Worm (Caenorhabditis elegans) whole organism, midembryonic: Measurements from ENCODE around the gene srg-34.

Experiments
- T22C8.4 ChIP-seq: fragments of 200-800 bp; sonication (Bioruptor generic); IDR thresholded peaks from 2 replicates; pipeline ENCODE4 v1.3.6; 2022; ENCODE audit warnings: missing genetic modification characterization, missing compliant biosample characterization
- cog-1 ChIP-seq: sonication (generic microtip); optimal IDR thresholded peaks from 2 replicates; lab custom pipeline; 2016; ENCODE audit warnings: missing genetic modification characterization, missing compliant biosample characterization
- flt-1 ChIP-seq: fragments of 200-800 bp; sonication (Bioruptor generic); IDR thresholded peaks from 2 replicates; pipeline ENCODE4 v1.3.6; 2022; ENCODE audit warnings: missing genetic modification characterization, missing compliant biosample characterization
- klf-2 ChIP-seq: fragments of 200-800 bp; sonication (Bioruptor generic); conservative IDR thresholded peaks from 2 replicates; pipeline ENCODE4 v1.3.6; 2022; ENCODE audit warnings: missing genetic modification reagents, missing genetic modification characterization, missing compliant biosample characterization
- med-1 ChIP-seq: sonication (generic microtip); optimal IDR thresholded peaks from 2 replicates; lab custom pipeline; 2017; ENCODE audit warnings: missing genetic modification characterization, mild to moderate bottlenecking, missing compliant biosample characterization, antibody characterized with exemption, missing genetic modification reagents; ENCODE audit not compliant: insufficient read depth
- ref-1 ChIP-seq: fragments of 200-800 bp; sonication (Bioruptor generic); conservative IDR thresholded peaks from 2 replicates; pipeline ENCODE4 v1.3.6; 2022; ENCODE audit warnings: missing genetic modification reagents, missing genetic modification characterization, missing compliant biosample characterization
- tab-1 ChIP-seq: fragments of 200-800 bp; sonication (Bioruptor generic); IDR thresholded peaks from 2 replicates; pipeline ENCODE4 v1.3.6; 2022; ENCODE audit warnings: missing genetic modification characterization, missing compliant biosample characterization
- ztf-23 ChIP-seq: fragments of 200-800 bp; sonication (Bioruptor generic); IDR thresholded peaks from 2 replicates; pipeline ENCODE4 v1.3.6; 2022; ENCODE audit warnings: missing genetic modification reagents, missing genetic modification characterization, missing compliant biosample characterization
- ztf-29 ChIP-seq: fragments of 200-800 bp; sonication (Bioruptor generic); IDR thresholded peaks from 2 replicates; pipeline ENCODE4 v1.3.6; 2022; ENCODE audit warnings: missing genetic modification reagents, missing genetic modification characterization, missing compliant biosample characterization

Gene srg-34

ce11 chrV:18582358-18582757 lies 17.7 kb upstream of the srg-34 start, which contains the start of gene txt-14:
txt-14 (plus strand) TSS chrV:18582658.
- TF ChIP-seq ztf-23 (GFP tag; lab: Robert Waterston, UW) (no peak), flt-1 (GFP tag; lab: Robert Waterston, UW) (no peak), klf-2 (no peak), T22C8.4 (GFP tag; lab: Robert Waterston, UW) (no peak), tab-1 (no peak)

ce11 chrV:18581393-18582113 lies 16.9 kb upstream of the srg-34 start:
- TF ChIP-seq tab-1 (no peak), cog-1 (tag; lab: Kevin White, UChicago) (no peak), ztf-29 (GFP tag; lab: Robert Waterston, UW) (no peak), klf-2 (no peak), med-1 (GFP tag; lab: Kevin White, UChicago) (no peak), flt-1 (GFP tag; lab: Robert Waterston, UW) (no peak), T22C8.4 (GFP tag; lab: Robert Waterston, UW) (no peak), ztf-23 (GFP tag; lab: Robert Waterston, UW) (no peak), ref-1 (GFP tag; lab: Robert Waterston, UW) (no peak; the same call in 1 of the 2 replicates)

- no peak for TF ChIP-seq flt-1 (GFP tag; lab: Robert Waterston, UW)
- TF ChIP-seq T22C8.4 (GFP tag; lab: Robert Waterston, UW), result no peak
- TF ChIP-seq tab-1, result no peak
- no peak for TF ChIP-seq cog-1 (tag; lab: Kevin White, UChicago)
- no peak for TF ChIP-seq ref-1 (GFP tag; lab: Robert Waterston, UW)
- TF ChIP-seq med-1 (GFP tag; lab: Kevin White, UChicago), result no peak
- no peak for TF ChIP-seq klf-2
- no peak for TF ChIP-seq ztf-29 (GFP tag; lab: Robert Waterston, UW)
- no peak for TF ChIP-seq ztf-23 (GFP tag; lab: Robert Waterston, UW)
These were observed 15.0 kb upstream of the srg-34 start, which contains the start of gene Y51A2D.13 for ce11 chrV:18579684-18580083. Y51A2D.13 (minus strand) TSS chrV:18579784.

- TF ChIP-seq med-1 (GFP tag; lab: Kevin White, UChicago) (no peak), cog-1 (tag; lab: Kevin White, UChicago) (no peak)
These were observed 13.6 kb upstream of the srg-34 start for ce11 chrV:18578306-18578705.

ce11 chrV:18577458-18578078 lies 12.9 kb upstream of the srg-34 start:
- TF ChIP-seq ref-1 (GFP tag; lab: Robert Waterston, UW) (no peak), ztf-29 (GFP tag; lab: Robert Waterston, UW) (no peak), tab-1 (no peak), cog-1 (tag; lab: Kevin White, UChicago) (no peak), ztf-23 (GFP tag; lab: Robert Waterston, UW) (no peak), T22C8.4 (GFP tag; lab: Robert Waterston, UW) (no peak), klf-2 (no peak), flt-1 (GFP tag; lab: Robert Waterston, UW) (no peak), med-1 (GFP tag; lab: Kevin White, UChicago) (no peak)

ce11 chrV:18576128-18576527 lies 11.4 kb upstream of the srg-34 start:
- TF ChIP-seq klf-2 (no peak), ztf-29 (GFP tag; lab: Robert Waterston, UW) (no peak), ref-1 (GFP tag; lab: Robert Waterston, UW) (no peak), cog-1 (tag; lab: Kevin White, UChicago) (no peak), flt-1 (GFP tag; lab: Robert Waterston, UW) (no peak), T22C8.4 (GFP tag; lab: Robert Waterston, UW) (no peak), ztf-23 (GFP tag; lab: Robert Waterston, UW) (no peak), tab-1 (no peak), med-1 (GFP tag; lab: Kevin White, UChicago) (no peak)

- no peak for TF ChIP-seq klf-2
- no peak for TF ChIP-seq flt-1 (GFP tag; lab: Robert Waterston, UW)
- no peak for TF ChIP-seq cog-1 (tag; lab: Kevin White, UChicago)
- no peak for TF ChIP-seq med-1 (GFP tag; lab: Kevin White, UChicago)
- no peak for TF ChIP-seq ztf-23 (GFP tag; lab: Robert Waterston, UW)
- no peak for TF ChIP-seq tab-1
- TF ChIP-seq ref-1 (GFP tag; lab: Robert Waterston, UW), result no peak
- TF ChIP-seq ztf-29 (GFP tag; lab: Robert Waterston, UW), result no peak
- TF ChIP-seq T22C8.4 (GFP tag; lab: Robert Waterston, UW), result no peak
These were observed 10.4 kb upstream of the srg-34 start for ce11 chrV:18575084-18575483.

ce11 chrV:18573199-18573598 lies 8.5 kb upstream of the srg-34 start:
- no peak for TF ChIP-seq ztf-29 (GFP tag; lab: Robert Waterston, UW)
- no peak for TF ChIP-seq T22C8.4 (GFP tag; lab: Robert Waterston, UW)
- TF ChIP-seq klf-2, result no peak
- no peak for TF ChIP-seq ref-1 (GFP tag; lab: Robert Waterston, UW)
- no peak for TF ChIP-seq tab-1
- no peak for TF ChIP-seq cog-1 (tag; lab: Kevin White, UChicago)
- TF ChIP-seq med-1 (GFP tag; lab: Kevin White, UChicago), result no peak
- no peak for TF ChIP-seq flt-1 (GFP tag; lab: Robert Waterston, UW)
- TF ChIP-seq ztf-23 (GFP tag; lab: Robert Waterston, UW), result no peak

- TF ChIP-seq flt-1 (GFP tag; lab: Robert Waterston, UW), result no peak
- no peak for TF ChIP-seq ztf-23 (GFP tag; lab: Robert Waterston, UW)
- TF ChIP-seq med-1 (GFP tag; lab: Kevin White, UChicago), result no peak
- TF ChIP-seq T22C8.4 (GFP tag; lab: Robert Waterston, UW), result no peak
- no peak for TF ChIP-seq klf-2
These were observed 6.8 kb upstream of the srg-34 start, which contains the start of gene Y51A2D.21 for ce11 chrV:18571533-18571932. Y51A2D.21 (plus strand) TSS chrV:18571833.
